Worm (Caenorhabditis elegans) whole organism, midembryonic: ENCODE data around the gene T07C4.3.
"Not testable (repeated sequence)": the region's sequence is repeated elsewhere in the genome, so short reads cannot be mapped to it uniquely, and the experiment has no call there.

ENCODE experiments used
- T22C8.4 ChIP-seq: fragments of 200-800 bp; sonication (Bioruptor generic); IDR thresholded peaks from 2 replicates; pipeline ENCODE4 v1.3.6; 2022; ENCODE audit warnings: missing genetic modification characterization, missing compliant biosample characterization
- cog-1 ChIP-seq: sonication (generic microtip); optimal IDR thresholded peaks from 2 replicates; lab custom pipeline; 2016; ENCODE audit warnings: missing genetic modification characterization, missing compliant biosample characterization
- flt-1 ChIP-seq: fragments of 200-800 bp; sonication (Bioruptor generic); IDR thresholded peaks from 2 replicates; pipeline ENCODE4 v1.3.6; 2022; ENCODE audit warnings: missing genetic modification characterization, missing compliant biosample characterization
- klf-2 ChIP-seq: fragments of 200-800 bp; sonication (Bioruptor generic); conservative IDR thresholded peaks from 2 replicates; pipeline ENCODE4 v1.3.6; 2022; ENCODE audit warnings: missing genetic modification reagents, missing genetic modification characterization, missing compliant biosample characterization
- med-1 ChIP-seq: sonication (generic microtip); optimal IDR thresholded peaks from 2 replicates; lab custom pipeline; 2017; ENCODE audit warnings: missing genetic modification characterization, mild to moderate bottlenecking, missing compliant biosample characterization, antibody characterized with exemption, missing genetic modification reagents; ENCODE audit not compliant: insufficient read depth
- ref-1 ChIP-seq: fragments of 200-800 bp; sonication (Bioruptor generic); conservative IDR thresholded peaks from 2 replicates; pipeline ENCODE4 v1.3.6; 2022; ENCODE audit warnings: missing genetic modification reagents, missing genetic modification characterization, missing compliant biosample characterization
- tab-1 ChIP-seq: fragments of 200-800 bp; sonication (Bioruptor generic); IDR thresholded peaks from 2 replicates; pipeline ENCODE4 v1.3.6; 2022; ENCODE audit warnings: missing genetic modification characterization, missing compliant biosample characterization
- ztf-29 ChIP-seq: fragments of 200-800 bp; sonication (Bioruptor generic); IDR thresholded peaks from 2 replicates; pipeline ENCODE4 v1.3.6; 2022; ENCODE audit warnings: missing genetic modification reagents, missing genetic modification characterization, missing compliant biosample characterization

- TF ChIP-seq flt-1 (GFP tag; lab: Robert Waterston, UW) = 0 out of 2 replicates have a peak, but pooled peaks have one; percentile 30
- not testable (repeated sequence) for TF ChIP-seq tab-1 (GFP tag; lab: Robert Waterston, UW); T22C8.4 (GFP tag; lab: Robert Waterston, UW); cog-1 (tag; lab: Kevin White, UChicago); klf-2; med-1; ztf-29 (GFP tag; lab: Robert Waterston, UW); ref-1 (GFP tag; lab: Robert Waterston, UW)
Measured at ce11 chrIII:10320228-10320705, 31.7 kb upstream of the T07C4.3 start.
